Fruit fly (Drosophila melanogaster): Measurements from ENCODE around the gene CG31668.

CG31668 gene

dm6 chr2L:2161244-2162243 is 44.4 kb downstream of the CG31668 start (continued):
- TF ChIP-seq D19A (tag; optimal IDR thresholded peaks at IDR 0.05) (peak; percentile 91), Gug (GFP tag; IDR thresholded peaks at IDR 0.05) (no peak), Xbp1 (GFP tag; optimal IDR thresholded peaks at IDR 0.05) (peak; percentile 58), CG3065 (GFP tag; optimal IDR thresholded peaks at IDR 0.05) (peak; percentile 4)

dm6 chr2L:2155453-2155852 is 50.5 kb downstream of the CG31668 start, which contains the start of gene CG15382:
Gene CG15382 (plus strand): TSS chr2L:2155753.
- TF ChIP-seq Usf (GFP tag; optimal IDR thresholded peaks at IDR 0.05) (no peak), crc (GFP tag; optimal IDR thresholded peaks at IDR 0.05) (no peak), Elba2 (GFP tag; optimal IDR thresholded peaks at IDR 0.05) (peak; percentile 38)
